Worm (Caenorhabditis elegans) whole organism, late embryonic: ENCODE data around the gene lir-1.

Experiments used
- C08G9.2 ChIP-seq: sonication (generic microtip); optimal IDR thresholded peaks from 2 replicates; lab custom pipeline; 2016; ENCODE audit warnings: mild to moderate bottlenecking, missing genetic modification characterization, moderate library complexity, missing compliant biosample characterization
- C38D4.7 ChIP-seq: fragments of 200-800 bp; sonication (Bioruptor generic); optimal IDR thresholded peaks from 2 replicates; lab custom pipeline; 2018; ENCODE audit warnings: mild to moderate bottlenecking, missing genetic modification characterization, moderate library complexity, missing compliant biosample characterization
- F13H6.1 ChIP-seq: sonication (generic microtip); optimal IDR thresholded peaks from 2 replicates; lab custom pipeline; 2016; ENCODE audit warnings: missing genetic modification characterization, missing compliant biosample characterization
- K09A11.1 ChIP-seq: sonication (generic microtip); optimal IDR thresholded peaks from 2 replicates; lab custom pipeline; 2017; ENCODE audit warnings: antibody characterized with exemption, mild to moderate bottlenecking, missing genetic modification characterization, missing compliant biosample characterization; ENCODE audit not compliant: insufficient read depth
- Y22D7AL.16 ChIP-seq: sonication (generic microtip); optimal IDR thresholded peaks from 2 replicates; lab custom pipeline; 2016; ENCODE audit warnings: missing genetic modification characterization, missing compliant biosample characterization
- ahr-1 ChIP-seq: sonication (generic microtip); optimal IDR thresholded peaks from 2 replicates; lab custom pipeline; 2016; ENCODE audit warnings: missing genetic modification characterization, missing compliant biosample characterization
- ama-1 ChIP-seq: fragments of 150-350 bp; optimal IDR thresholded peaks from 2 replicates; lab custom pipeline; 2014
- ceh-14 ChIP-seq: sonication (generic microtip); optimal IDR thresholded peaks from 2 replicates; lab custom pipeline; 2016; ENCODE audit warnings: missing genotype, missing genetic modification characterization, missing compliant biosample characterization
- ceh-2 ChIP-seq: sonication (generic microtip); optimal IDR thresholded peaks from 2 replicates; lab custom pipeline; 2016; ENCODE audit warnings: missing genotype, missing genetic modification characterization, missing compliant biosample characterization
- ceh-22 ChIP-seq: sonication (generic microtip); optimal IDR thresholded peaks from 2 replicates; lab custom pipeline; 2017; ENCODE audit warnings: missing biosample characterization, missing genetic modification characterization
- ceh-24 ChIP-seq: sonication (generic microtip); optimal IDR thresholded peaks from 2 replicates; lab custom pipeline; 2016; ENCODE audit warnings: mild to moderate bottlenecking, missing genetic modification characterization, missing compliant biosample characterization
- ceh-30 ChIP-seq: fragments of 150-350 bp; optimal IDR thresholded peaks from 2 replicates; lab custom pipeline; 2014; ENCODE audit warnings: missing biosample characterization, missing genetic modification characterization
- ceh-31 ChIP-seq: sonication (generic microtip); optimal IDR thresholded peaks from 2 replicates; lab custom pipeline; 2016; ENCODE audit warnings: missing genetic modification characterization, missing compliant biosample characterization
- ceh-45 ChIP-seq: fragments of 200-800 bp; sonication (Bioruptor generic); IDR thresholded peaks from 2 replicates; pipeline ENCODE4 v1.3.6; 2022; ENCODE audit warnings: missing genetic modification reagents, missing genetic modification characterization, missing compliant biosample characterization
- ceh-48 ChIP-seq: sonication (generic microtip); optimal IDR thresholded peaks from 2 replicates; lab custom pipeline; 2016; ENCODE audit warnings: missing genetic modification characterization, inconsistent platforms, missing compliant biosample characterization
- ceh-6 ChIP-seq: fragments of 200-800 bp; sonication (Bioruptor generic); optimal IDR thresholded peaks from 2 replicates; lab custom pipeline; 2018; ENCODE audit warnings: mild to moderate bottlenecking, missing genetic modification characterization, missing compliant biosample characterization
- che-1 ChIP-seq: sonication (generic microtip); optimal IDR thresholded peaks from 2 replicates; lab custom pipeline; 2016; ENCODE audit warnings: mild to moderate bottlenecking, missing genetic modification characterization, missing compliant biosample characterization
- dmd-4 ChIP-seq: sonication (generic microtip); optimal IDR thresholded peaks from 2 replicates; lab custom pipeline; 2016; ENCODE audit warnings: borderline replicate concordance, missing genetic modification characterization, missing compliant biosample characterization
- elt-2 ChIP-seq: sonication (generic microtip); optimal IDR thresholded peaks from 2 replicates; lab custom pipeline; 2016; ENCODE audit warnings: missing genetic modification reagents, missing genetic modification characterization, missing compliant biosample characterization
- elt-4 ChIP-seq: sonication (generic microtip); optimal IDR thresholded peaks from 2 replicates; lab custom pipeline; 2016; ENCODE audit warnings: missing genetic modification characterization, missing compliant biosample characterization
- ets-4 ChIP-seq: sonication (generic microtip); optimal IDR thresholded peaks from 2 replicates; lab custom pipeline; 2016; ENCODE audit warnings: missing genetic modification characterization, missing compliant biosample characterization
- eyg-1 ChIP-seq: sonication (generic microtip); optimal IDR thresholded peaks from 2 replicates; lab custom pipeline; 2016; ENCODE audit warnings: missing genotype, missing genetic modification characterization, missing compliant biosample characterization
- fax-1 ChIP-seq: sonication (generic microtip); optimal IDR thresholded peaks from 2 replicates; lab custom pipeline; 2016; ENCODE audit warnings: missing genotype, missing genetic modification characterization, missing compliant biosample characterization
- fkh-10 ChIP-seq: fragments of 150-350 bp; optimal IDR thresholded peaks from 2 replicates; lab custom pipeline; 2014; ENCODE audit warnings: missing biosample characterization, missing genetic modification reagents, missing genetic modification characterization
- fkh-6 ChIP-seq: sonication (generic microtip); optimal IDR thresholded peaks from 2 replicates; lab custom pipeline; 2016; ENCODE audit warnings: missing genetic modification characterization, missing compliant biosample characterization
- hlh-30 ChIP-seq: sonication (generic microtip); optimal IDR thresholded peaks from 2 replicates; lab custom pipeline; 2017; ENCODE audit warnings: antibody characterized with exemption, missing genetic modification characterization, missing compliant biosample characterization; ENCODE audit not compliant: insufficient read depth
- hlh-6 ChIP-seq: sonication (generic microtip); optimal IDR thresholded peaks from 2 replicates; lab custom pipeline; 2016; ENCODE audit warnings: missing genotype, missing genetic modification characterization, missing compliant biosample characterization
- lim-6 ChIP-seq: sonication (generic microtip); optimal IDR thresholded peaks from 2 replicates; lab custom pipeline; 2016; ENCODE audit warnings: missing genetic modification characterization, missing compliant biosample characterization
- lin-11 ChIP-seq: fragments of 200-800 bp; sonication (Bioruptor generic); optimal IDR thresholded peaks from 2 replicates; lab custom pipeline; 2018; ENCODE audit warnings: mild to moderate bottlenecking, missing genetic modification characterization, missing compliant biosample characterization
- madf-2 ChIP-seq: sonication (generic microtip); optimal IDR thresholded peaks from 2 replicates; lab custom pipeline; 2017; ENCODE audit warnings: missing genetic modification characterization, missing compliant biosample characterization
- nfya-1 ChIP-seq: sonication (generic microtip); optimal IDR thresholded peaks from 2 replicates; lab custom pipeline; 2017; ENCODE audit warnings: missing genetic modification characterization, mild to moderate bottlenecking, missing compliant biosample characterization, antibody characterized with exemption, moderate library complexity
- nhr-11 ChIP-seq: fragments of 150-350 bp; optimal IDR thresholded peaks from 2 replicates; lab custom pipeline; 2014; ENCODE audit warnings: missing biosample characterization, missing genetic modification characterization
- nhr-232 ChIP-seq: sonication (generic microtip); optimal IDR thresholded peaks from 2 replicates; lab custom pipeline; 2016; ENCODE audit warnings: missing genetic modification characterization, missing compliant biosample characterization
- odd-2 ChIP-seq: sonication (generic microtip); optimal IDR thresholded peaks from 2 replicates; lab custom pipeline; 2017; ENCODE audit warnings: antibody characterized with exemption, mild to moderate bottlenecking, missing genetic modification characterization, missing compliant biosample characterization
- pag-3 ChIP-seq: sonication (generic microtip); optimal IDR thresholded peaks from 2 replicates; lab custom pipeline; 2016; ENCODE audit warnings: missing compliant biosample characterization, missing genetic modification characterization, borderline replicate concordance
- pax-1 ChIP-seq: fragments of 150-350 bp; optimal IDR thresholded peaks from 2 replicates; lab custom pipeline; 2014; ENCODE audit warnings: missing biosample characterization, missing genetic modification characterization
- pqm-1 ChIP-seq: sonication (generic microtip); optimal IDR thresholded peaks from 2 replicates; lab custom pipeline; 2016; ENCODE audit warnings: missing genetic modification characterization, missing compliant biosample characterization
- ref-2 ChIP-seq: sonication (generic microtip); optimal IDR thresholded peaks from 2 replicates; lab custom pipeline; 2016; ENCODE audit warnings: missing genetic modification characterization, missing compliant biosample characterization
- sdc-2 ChIP-seq: sonication (generic microtip); optimal IDR thresholded peaks from 2 replicates; lab custom pipeline; 2016; ENCODE audit warnings: missing genotype, missing genetic modification characterization, missing compliant biosample characterization
- sox-2 ChIP-seq: fragments of 200-800 bp; sonication (Bioruptor generic); IDR thresholded peaks from 2 replicates; pipeline ENCODE4 v1.3.6; 2022; ENCODE audit warnings: missing genetic modification reagents, missing genetic modification characterization, missing compliant biosample characterization
- sox-4 ChIP-seq: sonication (generic microtip); optimal IDR thresholded peaks from 2 replicates; lab custom pipeline; 2017; ENCODE audit warnings: mild to moderate bottlenecking, missing genetic modification characterization, inconsistent platforms, missing compliant biosample characterization
- tbx-7 ChIP-seq: sonication (generic microtip); optimal IDR thresholded peaks from 2 replicates; lab custom pipeline; 2016; ENCODE audit warnings: missing genotype, missing genetic modification characterization, missing compliant biosample characterization
- ttx-3 ChIP-seq: sonication (generic microtip); optimal IDR thresholded peaks from 2 replicates; lab custom pipeline; 2016; ENCODE audit warnings: missing genetic modification reagents, missing genetic modification characterization, missing compliant biosample characterization
- unc-86 ChIP-seq: sonication (generic microtip); optimal IDR thresholded peaks from 2 replicates; lab custom pipeline; 2016; ENCODE audit warnings: missing genetic modification characterization, missing compliant biosample characterization
- zip-5 ChIP-seq: sonication (generic microtip); optimal IDR thresholded peaks from 2 replicates; lab custom pipeline; 2016; ENCODE audit warnings: missing genetic modification characterization, missing compliant biosample characterization

Gene lir-1

DNA sequence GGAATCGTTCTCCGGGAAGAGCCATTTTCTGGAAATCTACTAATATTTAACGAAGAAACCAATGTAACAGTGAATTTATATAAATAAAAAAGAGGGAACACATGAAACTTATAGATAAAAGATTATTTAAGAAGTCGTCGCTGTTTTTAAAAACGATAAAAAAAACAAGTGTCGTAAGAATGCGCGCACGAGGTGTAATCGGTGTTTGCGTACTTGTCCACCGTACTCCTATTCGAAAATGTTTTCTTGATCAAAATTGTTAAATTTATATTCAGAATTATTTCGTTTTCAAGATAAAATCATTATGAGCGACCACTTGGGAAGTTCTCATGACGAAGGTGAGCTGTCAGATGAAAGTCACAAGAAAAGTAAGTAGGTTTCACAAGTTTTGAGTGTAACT lies 27.2 kb downstream of the lir-1 start, which contains the start of the genes moa-2 and cdk-11.1:
Gene moa-2 (minus strand): TSS at position 25 of the 400 bp plus-strand sequence.
Gene cdk-11.1 (plus strand): TSS at position 227 of the 400 bp plus-strand sequence.
- no peak for TF ChIP-seq ttx-3 (tag; lab: Kevin White, UChicago)
- TF ChIP-seq zip-5 (tag; lab: Kevin White, UChicago) = no peak
- no peak for TF ChIP-seq fax-1
- no peak for TF ChIP-seq ceh-45 (GFP tag; lab: Robert Waterston, UW)
- TF ChIP-seq nhr-232 (tag; lab: Kevin White, UChicago) = no peak
- no peak for TF ChIP-seq Y22D7AL.16
- no peak for TF ChIP-seq ref-2 (tag; lab: Kevin White, UChicago)
- no peak for TF ChIP-seq ceh-48 (tag; lab: Kevin White, UChicago)
- TF ChIP-seq hlh-6 (tag; lab: Kevin White, UChicago) = no peak
- TF ChIP-seq che-1 (tag; lab: Kevin White, UChicago) = no peak
- TF ChIP-seq ceh-30 (tag; lab: Kevin White, UChicago) = no peak
- no peak for TF ChIP-seq dmd-4
- no peak for TF ChIP-seq fkh-10 (GFP tag; lab: Kevin White, UChicago)
- TF ChIP-seq ama-1 (lab: Kevin White, UChicago) = no peak

DNA sequence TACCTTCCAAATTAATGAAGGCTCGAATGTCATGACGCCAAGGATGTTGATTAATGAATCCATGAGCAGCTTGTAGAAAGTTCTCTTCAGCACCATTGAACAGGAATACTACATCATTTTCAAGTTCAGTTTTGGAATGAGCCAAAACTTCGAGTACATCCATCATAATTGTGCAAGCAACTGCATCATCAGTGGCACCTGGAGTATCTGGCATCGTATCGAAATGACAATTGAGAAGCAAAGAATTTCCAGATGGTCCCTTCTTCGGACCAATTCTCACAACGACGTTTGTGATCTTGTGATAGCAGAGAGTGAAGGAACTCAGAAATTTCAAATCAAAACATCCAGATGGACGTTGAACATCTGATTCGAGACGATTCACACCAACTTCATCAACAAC lies 32.6 kb downstream of the lir-1 start:
- TF ChIP-seq ahr-1 (tag; lab: Kevin White, UChicago) = no peak
- TF ChIP-seq unc-86 = no peak
- TF ChIP-seq ets-4 = no peak
- no peak for TF ChIP-seq ceh-2 (tag; lab: Kevin White, UChicago)
- no peak for TF ChIP-seq ceh-24 (tag; lab: Kevin White, UChicago)
- no peak for TF ChIP-seq nhr-11
- TF ChIP-seq fkh-10 (GFP tag; lab: Kevin White, UChicago) = no peak
- no peak for TF ChIP-seq C38D4.7
- no peak for TF ChIP-seq eyg-1 (tag; lab: Kevin White, UChicago)

DNA sequence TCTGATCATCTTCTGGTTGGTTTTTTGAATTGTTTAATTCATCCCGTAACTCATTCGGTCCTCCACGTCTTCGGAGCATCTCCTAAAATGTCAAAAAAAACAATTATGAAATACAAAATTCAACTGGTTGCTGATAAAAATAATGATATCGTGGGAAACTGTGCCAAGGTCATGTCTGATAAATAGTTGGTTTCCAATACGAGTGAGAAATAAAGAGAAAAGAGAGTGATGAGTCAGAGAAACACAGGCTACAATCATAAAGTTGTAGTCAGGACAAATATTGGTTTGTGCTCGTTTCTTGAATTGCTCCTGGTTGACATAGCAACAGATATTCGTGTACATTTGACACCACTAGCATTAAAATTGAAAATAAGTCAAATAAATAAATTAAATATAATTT lies 33.3 kb downstream of the lir-1 start, which contains the start of gene B0495.7:
Gene B0495.7 (minus strand): TSS at position 82 of the 400 bp plus-strand sequence.
- TF ChIP-seq K09A11.1 (tag; lab: Kevin White, UChicago) (no peak), elt-2 (tag; lab: Kevin White, UChicago) (peak; percentile 77)

ce11 chrII:7707383-7707782 lies 35.6 kb downstream of the lir-1 start, which contains the start of gene luc-7L:
luc-7L (minus strand) TSS chrII:7707483.
- no peak for TF ChIP-seq lin-11 (tag; lab: Kevin White, UChicago)
- no peak for TF ChIP-seq ttx-3 (tag; lab: Kevin White, UChicago)
- no peak for TF ChIP-seq C08G9.2
- no peak for TF ChIP-seq sox-2
- no peak for TF ChIP-seq hlh-30 (tag; lab: Kevin White, UChicago)
- no peak for TF ChIP-seq fkh-10 (GFP tag; lab: Kevin White, UChicago)
- no peak for TF ChIP-seq nhr-232 (tag; lab: Kevin White, UChicago)
- no peak for TF ChIP-seq pax-1 (tag; lab: Kevin White, UChicago)
- TF ChIP-seq fkh-6 (tag; lab: Kevin White, UChicago) = no peak
- no peak for TF ChIP-seq sdc-2
- no peak for TF ChIP-seq che-1 (tag; lab: Kevin White, UChicago)
- no peak for TF ChIP-seq tbx-7 (tag; lab: Kevin White, UChicago)
- no peak for TF ChIP-seq ceh-2 (tag; lab: Kevin White, UChicago)
- TF ChIP-seq ceh-24 (tag; lab: Kevin White, UChicago) = no peak

DNA sequence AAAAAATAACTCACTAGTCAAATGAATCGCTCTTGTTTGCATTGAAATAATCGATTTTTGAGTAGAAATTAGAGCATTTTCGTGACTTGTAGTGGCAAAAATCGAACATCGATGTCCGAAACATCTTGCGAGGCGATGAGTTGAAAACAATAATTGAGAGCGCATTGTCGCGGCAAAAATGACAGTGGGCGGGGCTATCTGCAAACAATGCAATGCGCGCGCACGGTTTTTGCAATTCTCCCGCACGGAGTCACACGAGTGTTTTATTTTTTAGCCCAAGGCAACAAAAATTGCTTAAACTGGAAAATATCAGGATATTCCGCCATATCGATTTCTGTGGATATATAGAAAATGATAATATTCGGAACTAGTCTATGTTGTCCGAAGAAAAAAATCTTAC lies 36.7 kb downstream of the lir-1 start, which contains the start of gene B0495.9:
Gene B0495.9 (minus strand): TSS at position 171 of the 400 bp plus-strand sequence.
- peak; percentile 89 for TF ChIP-seq fkh-6 (tag; lab: Kevin White, UChicago)
- peak; percentile 90 for TF ChIP-seq sox-4 (tag; lab: Kevin White, UChicago)
- peak; percentile 93 for TF ChIP-seq ceh-14 (tag; lab: Kevin White, UChicago)
- TF ChIP-seq elt-2 (tag; lab: Kevin White, UChicago) = peak; percentile 96
- TF ChIP-seq ceh-45 (GFP tag; lab: Robert Waterston, UW) = peak; percentile 71; the same call in 1 of the 2 replicates
- TF ChIP-seq ceh-22 (tag; lab: Kevin White, UChicago) = peak; percentile 78
- peak; percentile 61 for TF ChIP-seq elt-4 (tag; lab: Kevin White, UChicago)
- peak; percentile 83 for TF ChIP-seq madf-2 (tag; lab: Kevin White, UChicago)
- TF ChIP-seq ceh-31 (tag; lab: Kevin White, UChicago) = peak; percentile 91
- peak; percentile 85 for TF ChIP-seq odd-2 (tag; lab: Kevin White, UChicago)
- peak; percentile 61 for TF ChIP-seq lim-6 (tag; lab: Kevin White, UChicago)
- peak; percentile 31 for TF ChIP-seq pqm-1 (tag; lab: Kevin White, UChicago)
- peak; percentile 89 for TF ChIP-seq F13H6.1 (tag; lab: Kevin White, UChicago)
- TF ChIP-seq nfya-1 (tag; lab: Kevin White, UChicago) = peak; percentile 86
- TF ChIP-seq ceh-48 (tag; lab: Kevin White, UChicago) = peak; percentile 62
- peak; percentile 86 for TF ChIP-seq ceh-6 (GFP tag; lab: Kevin White, UChicago)
- peak; percentile 75 for TF ChIP-seq lin-11 (tag; lab: Kevin White, UChicago)
- peak; percentile 88 for TF ChIP-seq dmd-4
- no peak for TF ChIP-seq pag-3 (tag; lab: Kevin White, UChicago)
- peak; percentile 87 for TF ChIP-seq C08G9.2
